Worm (Caenorhabditis elegans) whole organism, L3 larva: ENCODE data around the gene cyp-33E1.

ENCODE experiments used
- ceh-16 ChIP-seq: sonication (generic microtip); optimal IDR thresholded peaks from 2 replicates; lab custom pipeline; 2017; ENCODE audit warnings: missing biosample characterization, missing genetic modification characterization
- egl-27 ChIP-seq: sonication (generic microtip); optimal IDR thresholded peaks from 4 replicates; lab custom pipeline; 2017; ENCODE audit warnings: missing biosample characterization, missing genetic modification reagents, missing genetic modification characterization
- elt-1 ChIP-seq: fragments of 150-350 bp; optimal IDR thresholded peaks from 2 replicates; lab custom pipeline; 2014; ENCODE audit warnings: missing biosample characterization, missing genetic modification characterization
- fkh-10 ChIP-seq: sonication (generic microtip); optimal IDR thresholded peaks from 2 replicates; lab custom pipeline; 2017; ENCODE audit warnings: missing biosample characterization, missing genetic modification reagents, missing genetic modification characterization
- fos-1 ChIP-seq: fragments of 150-350 bp; optimal IDR thresholded peaks from 2 replicates; lab custom pipeline; 2014; ENCODE audit warnings: missing biosample characterization, missing genetic modification characterization
- lin-15B ChIP-seq: fragments of 150-350 bp; optimal IDR thresholded peaks from 2 replicates; lab custom pipeline; 2014; ENCODE audit warnings: missing biosample characterization, missing genetic modification characterization
- nhr-11 ChIP-seq: fragments of 150-350 bp; optimal IDR thresholded peaks from 2 replicates; lab custom pipeline; 2014; ENCODE audit warnings: missing biosample characterization, missing genetic modification characterization
- nhr-28 ChIP-seq: fragments of 150-350 bp; optimal IDR thresholded peaks from 2 replicates; lab custom pipeline; 2014; ENCODE audit warnings: missing biosample characterization, missing genetic modification characterization
- pha-4 ChIP-seq: fragments of 150-350 bp; optimal IDR thresholded peaks from 2 replicates; lab custom pipeline; 2014; ENCODE audit warnings: missing biosample characterization, missing genetic modification reagents, missing genetic modification characterization
- pqm-1 ChIP-seq: fragments of 150-350 bp; optimal IDR thresholded peaks from 2 replicates; lab custom pipeline; 2017; ENCODE audit warnings: missing biosample characterization, missing genetic modification characterization, inconsistent platforms
- snpc-4 ChIP-seq: fragments of 150-350 bp; optimal IDR thresholded peaks from 2 replicates; lab custom pipeline; 2014; ENCODE audit warnings: missing biosample characterization, missing genetic modification characterization
- unc-39 ChIP-seq: sonication (generic microtip); optimal IDR thresholded peaks from 4 replicates; lab custom pipeline; 2017; ENCODE audit warnings: missing biosample characterization, missing genetic modification characterization
- unc-62 ChIP-seq: fragments of 150-350 bp; sonication (generic microtip); optimal IDR thresholded peaks from 4 replicates; lab custom pipeline; 2014; ENCODE audit warnings: missing biosample characterization, missing genetic modification reagents, missing genetic modification characterization
- ztf-4 ChIP-seq: fragments of 150-350 bp; optimal IDR thresholded peaks from 2 replicates; lab custom pipeline; 2014; ENCODE audit warnings: missing biosample characterization, missing genetic modification characterization

DNA sequence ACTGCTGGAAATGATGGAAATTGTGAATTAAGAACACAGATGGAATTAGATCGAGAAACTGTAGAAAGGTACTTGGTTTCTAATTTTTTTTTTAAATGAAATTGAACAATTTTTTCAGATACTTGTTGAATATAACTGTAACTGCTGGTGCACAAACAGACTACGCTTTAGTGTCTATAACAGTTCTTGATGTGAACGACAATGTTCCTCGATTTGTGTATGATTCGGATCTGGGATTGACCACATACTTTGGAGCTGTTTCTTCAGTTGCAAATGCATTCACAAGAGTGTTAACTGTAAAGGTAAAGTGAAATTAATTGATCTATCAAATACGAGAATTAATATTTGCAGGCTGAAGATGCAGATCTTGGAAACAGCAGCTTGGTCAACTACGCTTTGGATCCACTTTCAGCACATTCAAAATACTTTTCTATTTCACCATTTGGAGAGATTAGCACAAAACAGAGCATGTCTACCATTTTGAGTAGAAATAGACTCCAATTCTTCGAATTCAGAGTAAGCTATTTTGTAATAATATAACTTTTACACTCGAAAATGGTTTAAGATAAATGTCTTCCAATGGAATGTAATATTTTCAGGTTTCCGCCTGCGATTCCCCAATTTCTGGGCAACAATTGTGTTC, 25.5 kb upstream of the cyp-33E1 start:
- TF ChIP-seq ztf-4 (tag; lab: Kevin White, UChicago): no peak
- TF ChIP-seq nhr-11 (tag; lab: Kevin White, UChicago): no peak
- no peak for TF ChIP-seq fkh-10 (GFP tag; lab: Kevin White, UChicago)
- no peak for TF ChIP-seq pha-4
- no peak for TF ChIP-seq elt-1 (tag; lab: Kevin White, UChicago)
- TF ChIP-seq unc-39 (tag; lab: Kevin White, UChicago): no peak
- TF ChIP-seq ceh-16: no peak
- TF ChIP-seq unc-62 (GFP tag; lab: Kevin White, UChicago): no peak
- no peak for TF ChIP-seq snpc-4
- TF ChIP-seq lin-15B (tag; lab: Kevin White, UChicago): no peak
- TF ChIP-seq pqm-1 (tag; lab: Kevin White, UChicago): no peak
- no peak for TF ChIP-seq nhr-28 (tag; lab: Kevin White, UChicago)
- TF ChIP-seq fos-1 (tag; lab: Kevin White, UChicago): no peak
- TF ChIP-seq egl-27 (tag; lab: Kevin White, UChicago): no peak
